Worm (Caenorhabditis elegans) whole organism, early embryonic: Measurements from ENCODE around the gene letm-1.

Experiments used
- B0310.2 ChIP-seq: sonication (generic microtip); optimal IDR thresholded peaks from 2 replicates; lab custom pipeline; 2016; ENCODE audit warnings: mild to moderate bottlenecking, missing genetic modification characterization, missing compliant biosample characterization
- ama-1 ChIP-seq: fragments of 150-350 bp; optimal IDR thresholded peaks from 2 replicates; lab custom pipeline; 2014
- ceh-13 ChIP-seq: fragments of 200-800 bp; sonication (Bioruptor generic); optimal IDR thresholded peaks from 2 replicates; lab custom pipeline; 2018; ENCODE audit warnings: mild to moderate bottlenecking, missing genetic modification characterization, missing compliant biosample characterization
- flt-1 ChIP-seq: fragments of 200-800 bp; sonication (Bioruptor generic); IDR thresholded peaks from 2 replicates; pipeline ENCODE4 v1.3.6; 2022; ENCODE audit warnings: missing genetic modification characterization, missing compliant biosample characterization
- hmg-4 ChIP-seq: fragments of 200-800 bp; sonication (Bioruptor generic); optimal IDR thresholded peaks from 2 replicates; lab custom pipeline; 2018; ENCODE audit warnings: mild to moderate bottlenecking, missing genetic modification characterization, missing compliant biosample characterization
- sea-1 ChIP-seq: fragments of 200-800 bp; sonication (Bioruptor generic); conservative IDR thresholded peaks from 2 replicates; pipeline ENCODE4 v1.3.6; 2022; ENCODE audit warnings: missing genetic modification characterization, missing compliant biosample characterization
- tbx-11 ChIP-seq: fragments of 200-800 bp; sonication (Bioruptor generic); IDR thresholded peaks from 2 replicates; pipeline ENCODE4 v1.3.6; 2022; ENCODE audit warnings: missing genetic modification characterization, missing compliant biosample characterization
- tbx-37 ChIP-seq: fragments of 200-800 bp; sonication (Bioruptor generic); conservative IDR thresholded peaks from 2 replicates; pipeline ENCODE4 v1.3.6; 2022; ENCODE audit warnings: missing genetic modification reagents, missing genetic modification characterization, missing compliant biosample characterization

ce11 chrV:13687504-13687903, 26.4 kb downstream of the letm-1 start:
- no peak for TF ChIP-seq ama-1
- TF ChIP-seq hmg-4 (GFP tag; lab: Kevin White, UChicago) = no peak
- TF ChIP-seq tbx-11 = no peak
- no peak for TF ChIP-seq tbx-37 (GFP tag; lab: Robert Waterston, UW)
- TF ChIP-seq ceh-13 = no peak
- no peak for TF ChIP-seq sea-1 (GFP tag; lab: Robert Waterston, UW)
- no peak for TF ChIP-seq flt-1 (GFP tag; lab: Robert Waterston, UW)
- TF ChIP-seq B0310.2 (tag; lab: Kevin White, UChicago) = no peak
